Comparison of ENCODE assay signal across 5 fruit fly cellular contexts in genomic region chrX:7692740-7693064, dm6.
TF ChIP-seq lines count a peak whose summit lies in the region.

No protein-coding gene starts in this region.

- no peak for TF ChIP-seq CTCF in whole organism, embryonic (GFP tag; optimal IDR thresholded peaks at IDR 0.05; lab: Kevin White, UChicago)

TF ChIP-seq in whole organism, adult, 20 proteins besides CTCF, POLR2A, EP300 and RAD21 (continues in another document):
- peak; percentile 72 for TF ChIP-seq Hr96 (GFP tag; optimal IDR thresholded peaks at IDR 0.05; lab: Kevin White, UChicago)
- peak; percentile 81 for TF ChIP-seq CG33017 (tag; optimal IDR thresholded peaks at IDR 0.05; lab: Kevin White, UChicago)
- TF ChIP-seq kay (GFP tag; lab: Kevin White, UChicago; ENCODE audit: borderline replicate concordance), result no peak
- TF ChIP-seq cnc (optimal IDR thresholded peaks at IDR 0.05; lab: Kevin White, UChicago), result no peak
- peak; percentile 89 for TF ChIP-seq CG14711 (tag; optimal IDR thresholded peaks at IDR 0.05; lab: Kevin White, UChicago)
- no peak for TF ChIP-seq cic (GFP tag; optimal IDR thresholded peaks at IDR 0.05; lab: Kevin White, UChicago)
- TF ChIP-seq Crg-1 (GFP tag; optimal IDR thresholded peaks at IDR 0.05; lab: Kevin White, UChicago), result peak; percentile 63
- TF ChIP-seq CG7101 (tag; optimal IDR thresholded peaks at IDR 0.05; lab: Kevin White, UChicago), result peak; percentile 93
- peak; percentile 42 for TF ChIP-seq pad (GFP tag; optimal IDR thresholded peaks at IDR 0.05; lab: Kevin White, UChicago)
- TF ChIP-seq bab1 (GFP tag; optimal IDR thresholded peaks at IDR 0.05; lab: Kevin White, UChicago), result peak; percentile 89
- TF ChIP-seq CG5204 (GFP tag; optimal IDR thresholded peaks at IDR 0.05; lab: Kevin White, UChicago), result peak; percentile 50
- TF ChIP-seq ovo (GFP tag; optimal IDR thresholded peaks at IDR 0.05; lab: Kevin White, UChicago), result no peak
- TF ChIP-seq CG7045 (GFP tag; optimal IDR thresholded peaks at IDR 0.05; lab: Kevin White, UChicago), result peak; percentile 48
- TF ChIP-seq tj (GFP tag; optimal IDR thresholded peaks at IDR 0.05; lab: Kevin White, UChicago), result no peak
- peak; percentile 65 for TF ChIP-seq CG12768 (GFP tag; optimal IDR thresholded peaks at IDR 0.05; lab: Kevin White, UChicago)
- TF ChIP-seq CG1620 (GFP tag; optimal IDR thresholded peaks at IDR 0.05; lab: Kevin White, UChicago), result no peak
- TF ChIP-seq CG11617 (GFP tag; optimal IDR thresholded peaks at IDR 0.05; lab: Kevin White, UChicago), result no peak
- TF ChIP-seq Clk (GFP tag; optimal IDR thresholded peaks at IDR 0.05; lab: Kevin White, UChicago), result peak; percentile 3

TF ChIP-seq in whole organism, embryonic, 481 proteins besides CTCF, POLR2A, EP300 and RAD21 (continues in another document):
- no peak for TF ChIP-seq sim (GFP tag; IDR thresholded peaks at IDR 0.05; lab: Robert Waterston, UW)
- no peak for TF ChIP-seq Abd-B (GFP tag; optimal IDR thresholded peaks at IDR 0.05; lab: Kevin White, UChicago)
- peak; percentile 47 for TF ChIP-seq CG13624 (GFP tag; optimal IDR thresholded peaks at IDR 0.05; lab: Kevin White, UChicago)
- peak; percentile 65 for TF ChIP-seq al (GFP tag; IDR thresholded peaks at IDR 0.05; lab: Robert Waterston, UW)
- peak; percentile 14 for TF ChIP-seq Nf-YB (GFP tag; optimal IDR thresholded peaks at IDR 0.05; lab: Kevin White, UChicago)
- TF ChIP-seq Doc2 (GFP tag; IDR thresholded peaks at IDR 0.05; lab: Robert Waterston, UW), result no peak
- TF ChIP-seq CG4328 (GFP tag; optimal IDR thresholded peaks at IDR 0.05; lab: Kevin White, UChicago), result no peak
- TF ChIP-seq CG7928 (GFP tag; optimal IDR thresholded peaks at IDR 0.05; lab: Kevin White, UChicago), result peak; percentile 29
- TF ChIP-seq CG5180 (GFP tag; optimal IDR thresholded peaks at IDR 0.05; lab: Kevin White, UChicago), result peak; percentile 17
- TF ChIP-seq vvl (GFP tag; IDR thresholded peaks at IDR 0.05; lab: Robert Waterston, UW), result peak; percentile 90
- TF ChIP-seq Taf1 (GFP tag; IDR thresholded peaks at IDR 0.05; lab: Robert Waterston, UW), result peak; percentile 73
- peak in 1 of 2 experiments; percentile 80 for TF ChIP-seq bsh (GFP tag; optimal IDR thresholded peaks at IDR 0.05; lab: Kevin White, UChicago)
- peak in 1 of 2 experiments; percentile 36 for TF ChIP-seq Hr78 (GFP tag; optimal IDR thresholded peaks at IDR 0.05; lab: Kevin White, UChicago)
- peak; percentile 1 for TF ChIP-seq CG17186 (GFP tag; optimal IDR thresholded peaks at IDR 0.05; lab: Kevin White, UChicago)
- TF ChIP-seq HLHmδ (GFP tag; optimal IDR thresholded peaks at IDR 0.05; lab: Kevin White, UChicago), result no peak
- TF ChIP-seq ci (GFP tag; IDR thresholded peaks at IDR 0.05; lab: Robert Waterston, UW), result peak; percentile 86
- TF ChIP-seq CG15696 (tag; optimal IDR thresholded peaks at IDR 0.05; lab: Kevin White, UChicago), result no peak
- no peak for TF ChIP-seq CG6813 (GFP tag; optimal IDR thresholded peaks at IDR 0.05; lab: Kevin White, UChicago)
- peak; percentile 45 for TF ChIP-seq org-1 (GFP tag; optimal IDR thresholded peaks at IDR 0.05; lab: Kevin White, UChicago)

TF ChIP-seq in whole organism, prepupa, 60 proteins besides CTCF, POLR2A, EP300 and RAD21 (continues in another document):
- TF ChIP-seq CG4318 (GFP tag; optimal IDR thresholded peaks at IDR 0.05; lab: Kevin White, UChicago), result peak; percentile 35
- peak; percentile 80 for TF ChIP-seq OdsH (GFP tag; optimal IDR thresholded peaks at IDR 0.05; lab: Kevin White, UChicago)
- TF ChIP-seq dsx (GFP tag; optimal IDR thresholded peaks at IDR 0.05; lab: Kevin White, UChicago; ENCODE audit: poor library complexity, severe bottlenecking), result no peak
- no peak for TF ChIP-seq CG6276 (GFP tag; optimal IDR thresholded peaks at IDR 0.05; lab: Kevin White, UChicago)
- no peak for TF ChIP-seq CG8319 (GFP tag; optimal IDR thresholded peaks at IDR 0.05; lab: Kevin White, UChicago)
- TF ChIP-seq CG6792 (GFP tag; optimal IDR thresholded peaks at IDR 0.05; lab: Kevin White, UChicago), result peak; percentile 61
- peak; percentile 23 for TF ChIP-seq net (GFP tag; optimal IDR thresholded peaks at IDR 0.05; lab: Kevin White, UChicago)
- peak; percentile 83 for TF ChIP-seq CG8119 (GFP tag; IDR thresholded peaks at IDR 0.05; lab: Robert Waterston, UW)
- TF ChIP-seq CG9139 (GFP tag; optimal IDR thresholded peaks at IDR 0.05; lab: Kevin White, UChicago), result no peak
- TF ChIP-seq Hr39 (GFP tag; optimal IDR thresholded peaks at IDR 0.05; lab: Kevin White, UChicago), result peak; percentile 78
- TF ChIP-seq Eip75B (GFP tag; optimal IDR thresholded peaks at IDR 0.05; lab: Kevin White, UChicago), result peak; percentile 54
- peak; percentile 71 for TF ChIP-seq CG3919 (GFP tag; optimal IDR thresholded peaks at IDR 0.05; lab: Kevin White, UChicago)
- TF ChIP-seq Lpt (GFP tag; optimal IDR thresholded peaks at IDR 0.05; lab: Kevin White, UChicago), result peak; percentile 27
- no peak for TF ChIP-seq Eip93F (GFP tag; optimal IDR thresholded peaks at IDR 0.05; lab: Kevin White, UChicago)
- peak; percentile 19 for TF ChIP-seq CG3032 (tag; optimal IDR thresholded peaks at IDR 0.05; lab: Kevin White, UChicago)
- no peak for TF ChIP-seq spab (GFP tag; optimal IDR thresholded peaks at IDR 0.05; lab: Kevin White, UChicago)
- peak; percentile 75 for TF ChIP-seq CG32006 (GFP tag; optimal IDR thresholded peaks at IDR 0.05; lab: Kevin White, UChicago)
- TF ChIP-seq Hr4 (GFP tag; optimal IDR thresholded peaks at IDR 0.05; lab: Kevin White, UChicago), result peak; percentile 80
- peak; percentile 60 for TF ChIP-seq CG7368 (GFP tag; optimal IDR thresholded peaks at IDR 0.05; lab: Kevin White, UChicago)

TF ChIP-seq in whole organism, pupa, 21 proteins besides CTCF, POLR2A, EP300 and RAD21:
- TF ChIP-seq CG9948 (tag; optimal IDR thresholded peaks at IDR 0.05; lab: Kevin White, UChicago) (peak; percentile 25), rn (GFP tag; IDR thresholded peaks at IDR 0.05; lab: Robert Waterston, UW) (peak; percentile 49; the same call in 1 of the 2 replicates), CG12605 (GFP tag; IDR thresholded peaks at IDR 0.05; lab: Robert Waterston, UW) (peak; percentile 74), CG17806 (tag; optimal IDR thresholded peaks at IDR 0.05; lab: Kevin White, UChicago) (peak; percentile 51), D1 (tag; optimal IDR thresholded peaks at IDR 0.05; lab: Kevin White, UChicago) (no peak), EcR (GFP tag; optimal IDR thresholded peaks at IDR 0.05; lab: Kevin White, UChicago) (no peak), CG4496 (GFP tag; IDR thresholded peaks at IDR 0.05; lab: Robert Waterston, UW) (peak; percentile 86), CG34367 (tag; optimal IDR thresholded peaks at IDR 0.05; lab: Kevin White, UChicago) (peak; percentile 46), CG8159 (tag; optimal IDR thresholded peaks at IDR 0.05; lab: Kevin White, UChicago) (peak; percentile 23), CG13204 (GFP tag; optimal IDR thresholded peaks at IDR 0.05; lab: Kevin White, UChicago) (no peak), Snoo (tag; optimal IDR thresholded peaks at IDR 0.05; lab: Kevin White, UChicago) (peak; percentile 45), Pif1A (GFP tag; optimal IDR thresholded peaks at IDR 0.05; lab: Kevin White, UChicago) (peak; percentile 48), CG8301 (tag; optimal IDR thresholded peaks at IDR 0.05; lab: Kevin White, UChicago) (peak; percentile 67), fd96Ca (GFP tag; IDR thresholded peaks at IDR 0.05; lab: Robert Waterston, UW) (peak; percentile 73), CG15710 (tag; optimal IDR thresholded peaks at IDR 0.05; lab: Kevin White, UChicago) (peak; percentile 33), CG10348 (GFP tag; IDR thresholded peaks at IDR 0.05; lab: Robert Waterston, UW) (no peak), gl (tag; optimal IDR thresholded peaks at IDR 0.05; lab: Kevin White, UChicago) (no peak), CG14655 (GFP tag; optimal IDR thresholded peaks at IDR 0.05; lab: Kevin White, UChicago) (peak; percentile 65), CG32121 (GFP tag; IDR thresholded peaks at IDR 0.05; lab: Robert Waterston, UW) (peak; percentile 86), Ets98B (GFP tag; IDR thresholded peaks at IDR 0.05; lab: Robert Waterston, UW) (peak; percentile 87), Pif1B (GFP tag; optimal IDR thresholded peaks at IDR 0.05; lab: Kevin White, UChicago) (no peak)
TF ChIP-seq in whole organism, pupa: peak in this region for 15.

TF ChIP-seq in whole organism, wandering third instar larva, 38 proteins besides CTCF, POLR2A, EP300 and RAD21 (continues in another document):
- TF ChIP-seq foxo (GFP tag; optimal IDR thresholded peaks at IDR 0.05; lab: Kevin White, UChicago) (peak in 1 of 2 experiments; percentile 82), dsf (GFP tag; optimal IDR thresholded peaks at IDR 0.05; lab: Kevin White, UChicago; ENCODE audit: borderline replicate concordance) (no peak), sage (GFP tag; optimal IDR thresholded peaks at IDR 0.05; lab: Kevin White, UChicago) (no peak), Dfd (GFP tag; optimal IDR thresholded peaks at IDR 0.05; lab: Kevin White, UChicago) (no peak), psq (GFP tag; optimal IDR thresholded peaks at IDR 0.05; lab: Kevin White, UChicago) (peak; percentile 34), GATAd (GFP tag; optimal IDR thresholded peaks at IDR 0.05; lab: Kevin White, UChicago) (peak; percentile 55), pan (optimal IDR thresholded peaks at IDR 0.05; lab: Kevin White, UChicago) (no peak), N (GFP tag; optimal IDR thresholded peaks at IDR 0.05; lab: Kevin White, UChicago) (no peak), brk (GFP tag; optimal IDR thresholded peaks at IDR 0.05; lab: Kevin White, UChicago) (peak; percentile 58), ey (GFP tag; optimal IDR thresholded peaks at IDR 0.05; lab: Kevin White, UChicago) (peak; percentile 86), rgr (GFP tag; optimal IDR thresholded peaks at IDR 0.05; lab: Kevin White, UChicago) (peak; percentile 77), Jra (GFP tag; optimal IDR thresholded peaks at IDR 0.05; lab: Kevin White, UChicago) (no peak), usp (GFP tag; optimal IDR thresholded peaks at IDR 0.05; lab: Kevin White, UChicago) (no peak), Hr83 (GFP tag; optimal IDR thresholded peaks at IDR 0.05; lab: Kevin White, UChicago; ENCODE audit: poor library complexity, severe bottlenecking) (no peak), woc (GFP tag; optimal IDR thresholded peaks at IDR 0.05; lab: Kevin White, UChicago) (peak; percentile 43), Dif (GFP tag; optimal IDR thresholded peaks at IDR 0.05; lab: Kevin White, UChicago; ENCODE audit: partially characterized antibody) (no peak), Hr78 (GFP tag; optimal IDR thresholded peaks at IDR 0.05; lab: Kevin White, UChicago) (no peak), dl (GFP tag; optimal IDR thresholded peaks at IDR 0.05; lab: Kevin White, UChicago; ENCODE audit: insufficient read depth in 1 of 2, partially characterized antibody in 2 of 2) (no peak), Hnf4 (GFP tag; optimal IDR thresholded peaks at IDR 0.05; lab: Kevin White, UChicago) (peak; percentile 65), Mio (GFP tag; optimal IDR thresholded peaks at IDR 0.05; lab: Kevin White, UChicago) (no peak), HLH106 (tag; optimal IDR thresholded peaks at IDR 0.05; lab: Kevin White, UChicago) (peak; percentile 73), CG9705 (GFP tag; optimal IDR thresholded peaks at IDR 0.05; lab: Kevin White, UChicago) (peak; percentile 31), h (GFP tag; optimal IDR thresholded peaks at IDR 0.05; lab: Kevin White, UChicago) (peak; percentile 80)
